Fruit fly (Drosophila melanogaster): Measurements from ENCODE around the gene CG17177.

The CG17177 gene

DNA sequence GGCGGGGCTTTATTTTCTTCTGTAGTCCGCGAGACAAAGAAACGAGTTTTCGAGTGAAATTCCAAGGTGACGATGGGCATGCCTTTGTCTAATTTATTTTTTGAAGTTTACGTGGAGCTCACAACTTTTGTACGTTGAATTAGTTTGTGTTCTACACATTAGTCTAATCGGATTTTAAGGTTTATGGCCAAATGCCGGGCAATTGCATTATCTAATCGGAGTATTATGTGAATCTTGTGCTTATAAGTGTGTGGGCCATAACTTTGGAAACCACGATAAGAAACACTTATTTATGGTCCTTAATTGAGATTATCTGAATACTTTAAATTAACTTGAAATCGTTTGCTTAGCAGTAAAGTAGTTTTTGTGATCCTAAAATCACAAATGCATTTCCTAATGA lies 11.3 kb upstream of the CG17177 start:
- peak; percentile 84 for TF ChIP-seq kay (GFP tag; ENCODE audit: borderline replicate concordance)
- peak; percentile 35 for TF ChIP-seq CG33017 (tag; optimal IDR thresholded peaks at IDR 0.05)
- TF ChIP-seq Crg-1 (GFP tag; optimal IDR thresholded peaks at IDR 0.05), result no peak
- no peak for TF ChIP-seq CG11617 (GFP tag; optimal IDR thresholded peaks at IDR 0.05)
- TF ChIP-seq Hr96 (GFP tag; optimal IDR thresholded peaks at IDR 0.05), result no peak
- peak; percentile 18 for TF ChIP-seq CG7045 (GFP tag; optimal IDR thresholded peaks at IDR 0.05)
- TF ChIP-seq cic (GFP tag; optimal IDR thresholded peaks at IDR 0.05), result peak; percentile 56
- TF ChIP-seq bab1 (GFP tag; optimal IDR thresholded peaks at IDR 0.05), result no peak

DNA sequence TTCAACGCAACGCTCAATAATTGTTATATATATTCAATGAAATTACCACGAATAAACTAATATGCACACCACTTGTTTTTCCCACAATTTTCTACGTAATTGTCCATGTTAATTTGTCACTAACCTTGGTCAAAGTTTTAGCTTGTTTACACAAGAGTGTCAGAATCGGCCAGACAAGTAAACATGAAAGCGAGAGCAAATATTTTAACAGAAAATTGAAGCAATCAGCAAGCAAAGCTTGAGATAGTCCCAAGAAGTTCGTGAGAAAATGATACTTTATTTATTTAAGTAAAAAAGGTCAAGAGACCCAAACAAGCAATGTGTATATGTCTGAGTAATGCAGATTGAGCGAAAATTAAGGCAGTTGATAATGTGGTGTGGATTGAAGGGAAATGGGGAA lies 6.6 kb upstream of the CG17177 start:
- TF ChIP-seq toe (GFP tag; optimal IDR thresholded peaks at IDR 0.05) (peak; percentile 2), CG14711 (tag; optimal IDR thresholded peaks at IDR 0.05) (peak; percentile 40), tj (GFP tag; optimal IDR thresholded peaks at IDR 0.05) (no peak), kay (GFP tag; ENCODE audit: borderline replicate concordance) (peak; percentile 75), Crg-1 (GFP tag; optimal IDR thresholded peaks at IDR 0.05) (peak; percentile 57), Clk (GFP tag; optimal IDR thresholded peaks at IDR 0.05) (no peak), CG1620 (GFP tag; optimal IDR thresholded peaks at IDR 0.05) (peak; percentile 53), CG5204 (GFP tag; optimal IDR thresholded peaks at IDR 0.05) (no peak), Hr96 (GFP tag; optimal IDR thresholded peaks at IDR 0.05) (peak; percentile 29), CG33017 (tag; optimal IDR thresholded peaks at IDR 0.05) (peak; percentile 44), CG7101 (tag; optimal IDR thresholded peaks at IDR 0.05) (peak; percentile 50), pad (GFP tag; optimal IDR thresholded peaks at IDR 0.05) (peak; percentile 10), bab1 (GFP tag; optimal IDR thresholded peaks at IDR 0.05) (no peak), ovo (GFP tag; optimal IDR thresholded peaks at IDR 0.05) (peak; percentile 54), CG7045 (GFP tag; optimal IDR thresholded peaks at IDR 0.05) (peak; percentile 47), CG11617 (GFP tag; optimal IDR thresholded peaks at IDR 0.05) (no peak)

DNA sequence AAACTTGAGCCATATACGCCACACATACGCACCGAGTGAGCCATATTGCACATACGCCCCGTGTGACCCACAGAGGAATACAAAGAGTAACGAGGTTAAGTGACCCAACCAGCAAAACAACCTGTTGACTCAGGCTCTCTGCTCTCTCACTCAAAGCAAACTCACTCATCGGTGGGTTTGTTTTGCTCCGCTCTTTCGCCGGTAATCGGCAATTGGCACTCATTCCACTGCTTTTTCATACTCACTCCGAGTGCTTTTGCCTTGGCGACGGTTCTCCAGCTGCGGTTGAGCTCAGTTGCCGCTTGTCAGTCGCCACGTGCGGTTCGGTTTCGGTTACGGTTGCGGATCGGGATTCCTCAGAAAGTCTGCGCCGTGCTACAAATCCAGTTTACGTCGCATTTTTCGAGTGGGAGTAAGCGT lies 5.0 kb upstream of the CG17177 start:
- TF ChIP-seq CG12768 (GFP tag; optimal IDR thresholded peaks at IDR 0.05) (peak; percentile 19), tj (GFP tag; optimal IDR thresholded peaks at IDR 0.05) (peak; percentile 86), cnc (optimal IDR thresholded peaks at IDR 0.05) (no peak), CG1620 (GFP tag; optimal IDR thresholded peaks at IDR 0.05) (no peak), CG14711 (tag; optimal IDR thresholded peaks at IDR 0.05) (no peak), ovo (GFP tag; optimal IDR thresholded peaks at IDR 0.05) (no peak), CG33017 (tag; optimal IDR thresholded peaks at IDR 0.05) (peak; percentile 55), bab1 (GFP tag; optimal IDR thresholded peaks at IDR 0.05) (peak; percentile 35), cic (GFP tag; optimal IDR thresholded peaks at IDR 0.05) (peak; percentile 63), Mnt (GFP tag; optimal IDR thresholded peaks at IDR 0.05) (peak; percentile 98)

DNA sequence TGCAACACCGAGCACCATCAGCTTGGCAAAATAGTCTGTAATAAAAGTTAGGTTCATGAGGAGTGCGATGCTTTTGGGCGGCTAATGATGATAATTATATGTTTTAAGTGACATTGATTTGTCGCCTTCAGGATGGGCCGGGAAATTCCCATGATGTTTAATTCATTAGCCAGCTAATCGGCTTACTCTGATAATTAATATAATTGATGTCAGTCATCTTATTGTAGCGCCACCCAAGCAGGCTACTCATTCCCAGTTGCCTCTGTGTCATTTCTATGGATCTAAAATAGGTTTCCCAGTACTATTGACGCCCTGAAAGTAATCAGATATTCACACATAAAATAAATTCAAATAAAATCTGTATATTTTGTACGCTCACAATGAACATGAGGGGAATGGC lies 3.7 kb upstream of the CG17177 start, which contains the start of gene CG13476:
Gene CG13476 (plus strand): TSS at position 301 of the 400 bp plus-strand sequence.
- TF ChIP-seq CG1620 (GFP tag; optimal IDR thresholded peaks at IDR 0.05) (no peak), kay (GFP tag; ENCODE audit: borderline replicate concordance) (peak; percentile 64), toe (GFP tag; optimal IDR thresholded peaks at IDR 0.05) (no peak), CG11617 (GFP tag; optimal IDR thresholded peaks at IDR 0.05) (no peak)

DNA sequence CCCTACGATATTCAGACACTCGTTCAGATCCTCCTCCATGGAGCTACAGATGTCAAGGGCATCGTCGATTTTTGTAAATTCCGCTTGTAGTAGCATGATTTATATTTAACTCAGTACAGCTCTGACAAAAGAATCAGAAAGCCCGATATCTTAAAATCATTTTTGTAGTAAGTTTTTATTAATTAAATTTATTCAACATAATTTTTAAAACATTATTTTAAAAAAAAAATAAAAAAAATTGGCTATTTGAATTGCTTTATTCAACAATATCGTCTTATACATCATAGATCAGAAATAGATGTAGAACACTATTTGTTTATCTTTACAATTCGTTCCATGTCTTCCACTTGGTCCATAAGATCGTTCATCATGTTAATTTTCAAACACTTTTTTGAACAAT lies 4.5 kb downstream of the CG17177 start, which contains the start of gene CG13474:
Gene CG13474 (minus strand): TSS at position 101 of the 400 bp plus-strand sequence.
- no peak for TF ChIP-seq Clk (GFP tag; optimal IDR thresholded peaks at IDR 0.05)
- TF ChIP-seq kay (GFP tag; ENCODE audit: borderline replicate concordance), result no peak
- TF ChIP-seq CG11617 (GFP tag; optimal IDR thresholded peaks at IDR 0.05), result no peak
- no peak for TF ChIP-seq CG5204 (GFP tag; optimal IDR thresholded peaks at IDR 0.05)
- no peak for TF ChIP-seq CG33017 (tag; optimal IDR thresholded peaks at IDR 0.05)
- no peak for TF ChIP-seq bab1 (GFP tag; optimal IDR thresholded peaks at IDR 0.05)
- TF ChIP-seq CG1620 (GFP tag; optimal IDR thresholded peaks at IDR 0.05), result no peak
- TF ChIP-seq cic (GFP tag; optimal IDR thresholded peaks at IDR 0.05), result no peak
- no peak for TF ChIP-seq toe (GFP tag; optimal IDR thresholded peaks at IDR 0.05)
- no peak for TF ChIP-seq tj (GFP tag; optimal IDR thresholded peaks at IDR 0.05)

DNA sequence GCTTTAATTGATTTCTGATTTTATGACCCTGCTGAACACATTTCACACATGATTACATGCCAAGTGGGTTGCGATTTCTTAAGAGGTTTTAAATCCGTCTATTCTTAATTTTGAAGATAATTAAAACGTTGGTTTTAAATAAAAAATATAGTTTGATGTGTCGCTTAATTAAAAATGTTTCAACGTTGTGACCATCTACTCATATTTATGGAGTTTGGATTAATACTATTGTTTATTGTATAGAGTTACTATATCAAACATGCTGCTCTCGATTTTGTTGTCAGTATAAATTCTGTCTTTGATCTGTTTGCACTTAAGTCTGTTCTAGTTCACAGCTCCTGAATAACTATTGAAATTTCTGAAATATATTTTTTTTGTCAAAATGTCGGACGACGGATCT lies 10.4 kb downstream of the CG17177 start, which contains the start of gene gdrd:
Gene gdrd (plus strand): TSS at position 301 of the 400 bp plus-strand sequence.
- TF ChIP-seq toe (GFP tag; optimal IDR thresholded peaks at IDR 0.05) (no peak), kay (GFP tag; ENCODE audit: borderline replicate concordance) (peak; percentile 70)

DNA sequence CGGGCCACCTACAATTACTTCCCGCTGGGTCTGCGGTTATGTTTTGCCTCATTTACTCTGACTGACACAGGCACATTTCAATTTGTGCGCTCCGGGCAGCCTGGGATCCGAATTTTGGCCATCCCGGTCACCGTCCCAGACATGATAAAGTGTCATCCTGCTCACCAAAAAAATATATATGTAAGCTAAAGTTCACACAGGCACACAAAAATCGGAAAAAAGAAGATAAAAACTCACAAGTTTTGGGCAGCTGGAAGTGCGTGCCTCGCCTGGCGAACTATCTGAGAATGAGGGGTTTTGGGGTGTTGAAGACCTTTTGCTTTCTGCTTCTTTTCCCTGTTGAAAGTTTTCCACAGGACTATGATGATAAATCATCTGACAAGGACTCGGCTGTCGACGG lies 15.2 kb downstream of the CG17177 start:
- TF ChIP-seq bab1 (GFP tag; optimal IDR thresholded peaks at IDR 0.05) (no peak), ovo (GFP tag; optimal IDR thresholded peaks at IDR 0.05) (no peak), pad (GFP tag; optimal IDR thresholded peaks at IDR 0.05) (no peak), Hr96 (GFP tag; optimal IDR thresholded peaks at IDR 0.05) (no peak), CG7101 (tag; optimal IDR thresholded peaks at IDR 0.05) (no peak), Clk (GFP tag; optimal IDR thresholded peaks at IDR 0.05) (no peak), tj (GFP tag; optimal IDR thresholded peaks at IDR 0.05) (no peak), CG5204 (GFP tag; optimal IDR thresholded peaks at IDR 0.05) (no peak)

DNA sequence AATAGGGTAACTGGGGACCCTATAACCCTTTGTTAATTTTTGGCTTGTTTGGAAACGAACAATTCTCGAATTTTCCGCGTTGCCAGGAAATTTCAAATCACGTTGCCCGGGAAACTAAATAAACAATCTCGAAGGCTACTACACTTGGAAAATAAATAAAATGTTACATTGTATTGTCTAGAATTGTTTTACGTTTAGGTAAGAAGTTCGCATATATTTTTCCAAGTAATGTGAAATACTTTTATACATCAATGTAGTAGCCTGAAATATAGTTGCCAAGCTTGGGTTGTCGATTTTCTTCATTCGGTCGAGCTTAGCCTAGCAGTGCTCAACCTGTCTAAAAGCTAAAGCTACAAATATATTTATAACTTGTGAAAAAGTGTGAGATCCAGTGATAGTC lies 17.0 kb downstream of the CG17177 start, which contains the start of gene Dnaaf6:
Gene Dnaaf6 (plus strand): TSS at position 301 of the 400 bp plus-strand sequence.
- TF ChIP-seq Mnt (GFP tag; optimal IDR thresholded peaks at IDR 0.05) (no peak), CG5204 (GFP tag; optimal IDR thresholded peaks at IDR 0.05) (no peak), CG7045 (GFP tag; optimal IDR thresholded peaks at IDR 0.05) (no peak), pad (GFP tag; optimal IDR thresholded peaks at IDR 0.05) (no peak), tj (GFP tag; optimal IDR thresholded peaks at IDR 0.05) (no peak), CG1620 (GFP tag; optimal IDR thresholded peaks at IDR 0.05) (no peak), Clk (GFP tag; optimal IDR thresholded peaks at IDR 0.05) (no peak), Hr96 (GFP tag; optimal IDR thresholded peaks at IDR 0.05) (no peak), ovo (GFP tag; optimal IDR thresholded peaks at IDR 0.05) (no peak), bab1 (GFP tag; optimal IDR thresholded peaks at IDR 0.05) (no peak), kay (GFP tag; ENCODE audit: borderline replicate concordance) (no peak), CG14711 (tag; optimal IDR thresholded peaks at IDR 0.05) (no peak), CG7101 (tag; optimal IDR thresholded peaks at IDR 0.05) (no peak), cnc (optimal IDR thresholded peaks at IDR 0.05) (no peak), Crg-1 (GFP tag; optimal IDR thresholded peaks at IDR 0.05) (no peak), CG11617 (GFP tag; optimal IDR thresholded peaks at IDR 0.05) (no peak), CG33017 (tag; optimal IDR thresholded peaks at IDR 0.05) (no peak), cic (GFP tag; optimal IDR thresholded peaks at IDR 0.05) (no peak), toe (GFP tag; optimal IDR thresholded peaks at IDR 0.05) (no peak), CG12768 (GFP tag; optimal IDR thresholded peaks at IDR 0.05) (no peak)
